Fruit fly (Drosophila melanogaster) whole organism, embryonic: ENCODE results near the gene CG11699.
A peak's percentile ranks its signal among the peaks of the same experiment; 100 is the strongest.

Experiments used
- Ada2b ChIP-seq: fragments of 200-800 bp; sonication (Bioruptor generic); IDR thresholded peaks from 2 replicates; pipeline ENCODE4 v1.3.6; 2022; ENCODE audit warnings: missing biosample characterization, missing genetic modification characterization
- CG13296 ChIP-seq: fragments of 200-800 bp; sonication (Bioruptor generic); optimal IDR thresholded peaks from 3 replicates; lab custom pipeline; 2018; ENCODE audit warnings: missing biosample characterization, mild to moderate bottlenecking, missing genetic modification characterization
- CG15073 ChIP-seq: fragments of 200-800 bp; sonication (Bioruptor generic); optimal IDR thresholded peaks from 2 replicates; lab custom pipeline; 2016; ENCODE audit warnings: missing biosample characterization, missing genetic modification characterization
- CG17385 ChIP-seq: fragments of 200-800 bp; sonication (Bioruptor generic); optimal IDR thresholded peaks from 3 replicates; lab custom pipeline; 2018; ENCODE audit warnings: missing biosample characterization, mild to moderate bottlenecking, missing genetic modification characterization
- CG2889 ChIP-seq: fragments of 200-800 bp; sonication (Bioruptor generic); IDR thresholded peaks from 3 replicates; pipeline ENCODE4 v1.3.6; 2022; ENCODE audit warnings: missing biosample characterization, missing genetic modification characterization
- CG31441 ChIP-seq: fragments of 200-800 bp; sonication (Bioruptor generic); IDR thresholded peaks from 2 replicates; pipeline ENCODE4 v1.3.6; 2022; ENCODE audit warnings: missing biosample characterization, missing genetic modification characterization
- CG33557 ChIP-seq: fragments of 200-800 bp; sonication (Bioruptor generic); optimal IDR thresholded peaks from 2 replicates; lab custom pipeline; 2019; ENCODE audit warnings: missing biosample characterization, mild to moderate bottlenecking, missing genetic modification characterization, moderate library complexity
- CG34224 ChIP-seq: fragments of 200-800 bp; sonication (Bioruptor generic); IDR thresholded peaks from 3 replicates; pipeline ENCODE4 v1.3.6; 2022; ENCODE audit warnings: missing biosample characterization, missing genetic modification characterization; ENCODE audit not compliant: partially characterized antibody
- CG42726 ChIP-seq: fragments of 200-800 bp; sonication (Bioruptor generic); IDR thresholded peaks from 2 replicates; pipeline ENCODE4 v1.3.6; 2022; ENCODE audit warnings: missing biosample characterization, missing genetic modification characterization; ENCODE audit not compliant: partially characterized antibody
- CG4360 ChIP-seq: fragments of 200-800 bp; sonication (Bioruptor generic); IDR thresholded peaks from 2 replicates; pipeline ENCODE4 v1.3.6; 2022; ENCODE audit warnings: missing biosample characterization, missing genetic modification characterization
- CG4820 ChIP-seq: fragments of 200-800 bp; sonication (Bioruptor generic); optimal IDR thresholded peaks from 3 replicates; lab custom pipeline; 2016; ENCODE audit warnings: missing biosample characterization, missing genetic modification characterization
- CG5180 ChIP-seq: fragments of 200-800 bp; sonication (Bioruptor generic); optimal IDR thresholded peaks from 3 replicates; lab custom pipeline; 2017; ENCODE audit warnings: missing biosample characterization, missing genetic modification characterization, mild to moderate bottlenecking, moderate library complexity, missing genetic modification reagents
- CG8944 ChIP-seq: fragments of 200-800 bp; sonication (Bioruptor generic); optimal IDR thresholded peaks from 3 replicates; lab custom pipeline; 2016; ENCODE audit warnings: missing biosample characterization, missing genetic modification characterization
- CG9437 ChIP-seq: fragments of 200-800 bp; sonication (Bioruptor generic); optimal IDR thresholded peaks from 2 replicates; lab custom pipeline; 2018; ENCODE audit warnings: missing biosample characterization, mild to moderate bottlenecking, missing genetic modification characterization
- CG9932 ChIP-seq: fragments of 200-800 bp; sonication (Bioruptor generic); IDR thresholded peaks from 2 replicates; pipeline ENCODE4 v1.3.6; 2022; ENCODE audit warnings: missing biosample characterization, missing genetic modification characterization
- Ets97D ChIP-seq: fragments of 200-800 bp; sonication (Bioruptor generic); optimal IDR thresholded peaks from 3 replicates; lab custom pipeline; 2016; ENCODE audit warnings: missing biosample characterization, missing genetic modification characterization
- Fer3 ChIP-seq: fragments of 200-800 bp; sonication (Bioruptor generic); optimal IDR thresholded peaks from 2 replicates; lab custom pipeline; 2018; ENCODE audit warnings: missing biosample characterization, mild to moderate bottlenecking, missing genetic modification characterization, moderate library complexity
- HHEX ChIP-seq: fragments of 200-800 bp; sonication (Bioruptor generic); optimal IDR thresholded peaks from 3 replicates; lab custom pipeline; 2017; ENCODE audit warnings: missing biosample characterization, mild to moderate bottlenecking, missing genetic modification characterization, missing genetic modification reagents
- HLH54F ChIP-seq: fragments of 200-800 bp; sonication (Bioruptor generic); optimal IDR thresholded peaks from 3 replicates; lab custom pipeline; 2016; ENCODE audit warnings: missing biosample characterization, missing genetic modification characterization
- Mad ChIP-seq: fragments of 200-800 bp; sonication (Bioruptor generic); optimal IDR thresholded peaks from 2 replicates; lab custom pipeline; 2016; ENCODE audit warnings: missing biosample characterization, missing genetic modification characterization
- Myb ChIP-seq: fragments of 200-800 bp; sonication (Bioruptor generic); optimal IDR thresholded peaks from 2 replicates; lab custom pipeline; 2016; ENCODE audit warnings: missing biosample characterization, missing genetic modification characterization
- Ptx1 ChIP-seq: fragments of 200-800 bp; sonication (Bioruptor generic); IDR thresholded peaks from 2 replicates; pipeline ENCODE4 v1.3.6; 2022; ENCODE audit warnings: missing biosample characterization, missing genetic modification characterization
- Stat92E ChIP-seq, 3 experiments: fragments of >200 bp in 2 of 3; fragments of 200-800 bp in 1 of 3; sonication (Bioruptor generic) in 1 of 3; optimal IDR thresholded peaks; 2 replicates each; lab custom pipeline; 2017 to 2019; ENCODE audit warnings: missing biosample characterization in 3 of 3, missing genetic modification characterization in 3 of 3, mild to moderate bottlenecking in 1 of 3, moderate library complexity in 1 of 3
- Xrp1 ChIP-seq: fragments of 200-800 bp; sonication (Bioruptor generic); IDR thresholded peaks from 2 replicates; pipeline ENCODE4 v1.3.6; 2022; ENCODE audit warnings: missing biosample characterization, missing genetic modification characterization
- YL-1 ChIP-seq: fragments of 200-800 bp; sonication (Bioruptor generic); optimal IDR thresholded peaks from 3 replicates; lab custom pipeline; 2017; ENCODE audit warnings: missing biosample characterization, mild to moderate bottlenecking, missing genetic modification characterization
- bab2 ChIP-seq: fragments of 200-800 bp; sonication (Bioruptor generic); optimal IDR thresholded peaks from 2 replicates; lab custom pipeline; 2016; ENCODE audit warnings: missing biosample characterization, missing genetic modification characterization
- chinmo ChIP-seq: fragments of 200-800 bp; sonication (Bioruptor generic); IDR thresholded peaks from 4 replicates; pipeline ENCODE4 v1.3.6; 2022; ENCODE audit warnings: missing biosample characterization, missing genetic modification characterization; ENCODE audit not compliant: partially characterized antibody
- ewg ChIP-seq: fragments of 200-800 bp; sonication (Bioruptor generic); optimal IDR thresholded peaks from 3 replicates; lab custom pipeline; 2017; ENCODE audit warnings: mild to moderate bottlenecking, missing biosample characterization, missing genetic modification reagents, missing genetic modification characterization
- gcm ChIP-seq: fragments of 200-800 bp; sonication (Bioruptor generic); optimal IDR thresholded peaks from 2 replicates; lab custom pipeline; 2019; ENCODE audit warnings: missing biosample characterization, mild to moderate bottlenecking, missing genetic modification characterization, moderate library complexity
- gcm2 ChIP-seq: fragments of 200-800 bp; sonication (Bioruptor generic); optimal IDR thresholded peaks from 2 replicates; lab custom pipeline; 2016; ENCODE audit warnings: missing biosample characterization, missing genetic modification characterization
- inv ChIP-seq: fragments of 200-800 bp; sonication (Bioruptor generic); IDR thresholded peaks from 2 replicates; pipeline ENCODE4 v1.3.6; 2022; ENCODE audit warnings: missing biosample characterization, missing genetic modification characterization; ENCODE audit not compliant: partially characterized antibody
- lilli ChIP-seq: fragments of 200-800 bp; sonication (Bioruptor generic); optimal IDR thresholded peaks from 3 replicates; lab custom pipeline; 2016; ENCODE audit warnings: missing biosample characterization, missing genetic modification characterization
- mirr ChIP-seq: fragments of 200-800 bp; sonication (Bioruptor generic); optimal IDR thresholded peaks from 3 replicates; lab custom pipeline; 2018; ENCODE audit warnings: missing biosample characterization, mild to moderate bottlenecking, missing genetic modification characterization
- onecut ChIP-seq: fragments of 200-800 bp; sonication (Bioruptor generic); IDR thresholded peaks from 2 replicates; pipeline ENCODE4 v1.3.6; 2022; ENCODE audit warnings: missing biosample characterization, missing genetic modification characterization
- row ChIP-seq: fragments of 200-800 bp; sonication (Bioruptor generic); IDR thresholded peaks from 3 replicates; pipeline ENCODE4 v1.3.6; 2022; ENCODE audit warnings: missing biosample characterization, missing genetic modification characterization
- sug ChIP-seq: fragments of 200-800 bp; optimal IDR thresholded peaks from 2 replicates; lab custom pipeline; 2019; ENCODE audit warnings: missing biosample characterization, mild to moderate bottlenecking, missing genetic modification characterization, moderate library complexity
- tll ChIP-seq, 2 experiments: fragments of 200-800 bp in 1 of 2; fragments of >200 bp in 1 of 2; sonication (Bioruptor generic) in 1 of 2; optimal IDR thresholded peaks; 2 replicates each; lab custom pipeline; 2017 to 2019; ENCODE audit warnings: missing biosample characterization in 2 of 2, missing genetic modification characterization in 2 of 2, mild to moderate bottlenecking in 1 of 2, moderate library complexity in 1 of 2
- wor ChIP-seq: fragments of 200-800 bp; sonication (Bioruptor generic); IDR thresholded peaks from 2 replicates; pipeline ENCODE4 v1.3.6; 2022; ENCODE audit warnings: missing biosample characterization, missing genetic modification characterization
- zen ChIP-seq: fragments of 200-800 bp; sonication (Bioruptor generic); optimal IDR thresholded peaks from 3 replicates; lab custom pipeline; 2018; ENCODE audit warnings: missing biosample characterization, mild to moderate bottlenecking, missing genetic modification characterization, moderate library complexity
- zfh2 ChIP-seq: fragments of 200-800 bp; sonication (Bioruptor generic); optimal IDR thresholded peaks from 2 replicates; lab custom pipeline; 2016; ENCODE audit warnings: missing biosample characterization, missing genetic modification characterization

Gene CG11699

DNA sequence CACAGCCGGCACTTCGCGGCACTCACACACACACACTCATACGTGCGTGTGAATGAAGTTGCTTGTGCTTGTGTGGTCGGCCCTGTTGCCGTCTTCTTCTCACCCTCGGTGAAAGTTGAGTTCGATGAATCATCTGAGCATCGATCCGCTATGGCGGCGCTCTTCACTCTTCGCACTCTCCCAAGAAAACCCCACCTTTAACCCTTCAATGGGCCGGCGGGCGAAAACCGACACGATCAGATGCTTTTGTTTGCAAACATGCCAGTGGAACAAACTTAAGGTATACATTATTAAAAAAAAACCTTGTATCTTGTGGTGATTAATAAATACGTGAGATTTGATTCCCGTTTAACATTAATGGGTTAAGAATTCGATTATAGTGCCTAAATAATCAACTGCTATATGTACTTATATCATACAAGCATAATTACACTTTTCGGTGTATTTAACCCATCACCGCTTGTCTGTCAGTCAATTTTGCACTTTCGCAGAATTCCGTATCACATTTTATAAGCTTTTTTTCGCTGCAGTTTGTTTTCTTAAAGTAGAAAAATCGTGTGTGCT lies 30.5 kb downstream of the CG11699 start (continued):
- TF ChIP-seq mirr (GFP tag; lab: Kevin White, UChicago) (no peak), CG5180 (GFP tag; lab: Kevin White, UChicago) (no peak), CG13296 (GFP tag; lab: Kevin White, UChicago) (no peak), CG42726 (GFP tag; lab: Robert Waterston, UW) (no peak), chinmo (GFP tag; lab: Robert Waterston, UW) (0 out of 4 replicates have a peak, but pooled peaks have one; percentile 36), CG2889 (GFP tag; lab: Robert Waterston, UW) (no peak), row (GFP tag; lab: Robert Waterston, UW) (peak; percentile 64), ewg (GFP tag; lab: Kevin White, UChicago) (no peak), wor (no peak), Stat92E (GFP tag; optimal IDR thresholded peaks at IDR 0.05; lab: Kevin White, UChicago) (no peak), CG33557 (GFP tag; lab: Kevin White, UChicago) (no peak), YL-1 (no peak), zfh2 (GFP tag; lab: Kevin White, UChicago) (peak; percentile 15), CG4820 (GFP tag; lab: Kevin White, UChicago) (no peak), Xrp1 (peak; percentile 25; the same call in 1 of the 2 replicates), zen (tag; lab: Kevin White, UChicago) (no peak), HLH54F (peak; percentile 29), Mad (GFP tag; lab: Kevin White, UChicago) (no peak), CG9932 (GFP tag; lab: Robert Waterston, UW) (peak; percentile 28; the same call in 1 of the 2 replicates), CG31441 (GFP tag; lab: Robert Waterston, UW) (no peak), CG9437 (GFP tag; lab: Kevin White, UChicago) (no peak), Ada2b (GFP tag; lab: Robert Waterston, UW) (no peak), HHEX (peak; percentile 13), CG8944 (GFP tag; lab: Kevin White, UChicago) (no peak), onecut (GFP tag; lab: Robert Waterston, UW) (peak; percentile 60), lilli (GFP tag; lab: Kevin White, UChicago) (peak; percentile 7), inv (GFP tag; lab: Robert Waterston, UW) (no peak), gcm (GFP tag; lab: Kevin White, UChicago) (peak; percentile 6), Myb (GFP tag; lab: Kevin White, UChicago) (no peak), Ets97D (GFP tag; lab: Kevin White, UChicago) (no peak), tll (GFP tag; optimal IDR thresholded peaks at IDR 0.05; lab: Kevin White, UChicago) (no peak), Fer3 (tag; lab: Kevin White, UChicago) (no peak), bab2 (GFP tag; lab: Kevin White, UChicago) (no peak), CG15073 (no peak), gcm2 (GFP tag; lab: Kevin White, UChicago) (no peak)

DNA sequence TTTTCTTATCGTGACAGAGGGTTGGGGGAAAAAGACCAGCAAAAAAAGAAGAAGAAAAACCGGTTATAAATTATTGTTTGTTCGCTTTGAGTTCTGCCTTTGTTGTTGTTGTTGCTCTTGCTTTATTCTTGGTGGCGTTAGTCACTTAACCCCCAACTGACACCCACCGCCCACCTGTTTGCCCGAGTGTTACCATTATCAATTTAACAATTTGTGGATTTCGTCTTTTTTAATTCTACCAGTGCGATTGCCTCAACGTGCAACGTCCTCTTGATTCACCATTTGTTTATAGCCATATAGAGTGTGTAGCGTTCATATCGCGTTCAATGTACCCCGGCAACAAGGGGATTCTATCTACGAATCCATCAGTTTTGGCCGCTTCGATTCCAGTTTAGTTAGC lies 31.0 kb downstream of the CG11699 start:
- TF ChIP-seq sug (tag; lab: Kevin White, UChicago) (peak; percentile 40), chinmo (GFP tag; lab: Robert Waterston, UW) (0 out of 4 replicates have a peak, but pooled peaks have one; percentile 23), Ptx1 (GFP tag; lab: Robert Waterston, UW) (no peak), CG34224 (0 out of 3 replicates have a peak, but pooled peaks have one; percentile 13), CG15073 (no peak), CG17385 (GFP tag; lab: Kevin White, UChicago) (peak; percentile 78), CG4360 (peak; percentile 70)
- TF ChIP-seq, all 482 proteins: peak for 5
